Worm (Caenorhabditis elegans): ENCODE data around the gene str-114.
"Not testable (repeated sequence)": the region's sequence is repeated elsewhere in the genome, so short reads cannot be mapped to it uniquely, and the experiment has no call there.

Gene str-114

DNA sequence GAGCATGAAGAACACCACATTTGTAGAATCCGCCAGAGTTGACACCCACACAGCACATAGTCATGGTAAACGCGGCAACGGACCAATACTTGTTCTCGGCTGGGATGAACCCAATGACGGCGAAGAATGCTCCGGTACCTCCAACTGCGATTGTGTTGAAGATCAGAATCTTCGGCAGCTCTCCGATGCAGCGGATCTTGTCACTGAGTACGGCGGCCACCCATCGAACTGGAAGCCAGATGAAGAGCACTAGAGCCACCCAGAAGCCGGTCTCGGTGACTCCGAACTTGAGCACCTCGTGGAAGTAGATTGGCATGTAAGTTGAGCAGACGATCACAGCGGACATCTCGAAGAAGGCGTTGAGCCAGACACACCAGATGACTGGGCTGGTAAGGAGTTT, 36.5 kb upstream of the str-114 start:
- TF ChIP-seq elt-1 (tag; optimal IDR thresholded peaks at IDR 0.05) (no peak), nhr-67 (tag; optimal IDR thresholded peaks at IDR 0.05) (no peak), nhr-25 (tag; optimal IDR thresholded peaks at IDR 0.05) (no peak), nhr-77 (tag; optimal IDR thresholded peaks at IDR 0.05) (no peak), daf-12 (tag; optimal IDR thresholded peaks at IDR 0.05) (no peak), unc-62 (GFP tag; optimal IDR thresholded peaks at IDR 0.05) (no peak), nhr-237 (tag; optimal IDR thresholded peaks at IDR 0.05) (no peak), eor-1 (tag; optimal IDR thresholded peaks at IDR 0.05) (no peak), ama-1 (optimal IDR thresholded peaks at IDR 0.05) (no peak), snpc-4 (tag; optimal IDR thresholded peaks at IDR 0.05) (no peak), jun-1 (tag; optimal IDR thresholded peaks at IDR 0.05) (no peak), aly-2 (tag; optimal IDR thresholded peaks at IDR 0.05) (no peak)

DNA sequence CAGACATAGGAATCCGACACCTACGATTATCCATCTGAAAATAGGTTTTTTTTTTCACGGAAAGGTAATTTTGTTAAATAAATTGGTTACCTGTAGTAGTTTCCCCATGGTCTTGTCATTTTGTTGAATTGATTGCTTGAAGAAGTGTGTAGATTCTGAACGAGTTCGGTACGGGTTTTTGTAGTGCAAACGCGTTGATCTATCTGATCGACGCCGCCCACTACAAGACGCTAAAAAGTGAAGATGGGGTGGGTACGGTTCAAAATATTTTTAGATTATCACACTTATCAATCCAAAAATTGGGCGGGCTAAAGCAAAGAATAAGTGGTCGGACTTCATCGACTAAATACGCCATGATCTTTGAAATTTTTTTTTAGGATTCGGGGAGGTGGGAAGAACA, 35.2 kb upstream of the str-114 start, which contains the start of gene T22F3.11:
Gene T22F3.11, minus strand, starts transcription at position 157 of the 400 bp plus-strand sequence.
- TF ChIP-seq skn-1 (tag; optimal IDR thresholded peaks at IDR 0.05) (no peak), elt-1 (tag; optimal IDR thresholded peaks at IDR 0.05) (no peak), ZK546.5 (tag; optimal IDR thresholded peaks at IDR 0.05) (no peak), aly-2 (tag; optimal IDR thresholded peaks at IDR 0.05) (no peak), nhr-43 (tag; optimal IDR thresholded peaks at IDR 0.05; ENCODE audit: poor library complexity, severe bottlenecking) (no peak), nhr-11 (tag; optimal IDR thresholded peaks at IDR 0.05) (no peak), nhr-23 (tag; optimal IDR thresholded peaks at IDR 0.05) (no peak), ceh-82 (tag; optimal IDR thresholded peaks at IDR 0.05) (no peak), lin-39 (tag; optimal IDR thresholded peaks at IDR 0.05) (no peak), unc-39 (tag; optimal IDR thresholded peaks at IDR 0.05) (no peak)

ce11 chrV:3616844-3617243, 32.7 kb upstream of the str-114 start:
- TF ChIP-seq aly-2 (tag; optimal IDR thresholded peaks at IDR 0.05) (no peak), hmg-11 (tag; optimal IDR thresholded peaks at IDR 0.05) (no peak), nhr-43 (tag; optimal IDR thresholded peaks at IDR 0.05; ENCODE audit: poor library complexity, severe bottlenecking) (no peak), unc-62 (GFP tag; optimal IDR thresholded peaks at IDR 0.05) (no peak), tbx-2 (tag; optimal IDR thresholded peaks at IDR 0.05) (no peak), ceh-28 (tag; optimal IDR thresholded peaks at IDR 0.05) (no peak), nhr-76 (tag; optimal IDR thresholded peaks at IDR 0.05) (no peak)

DNA sequence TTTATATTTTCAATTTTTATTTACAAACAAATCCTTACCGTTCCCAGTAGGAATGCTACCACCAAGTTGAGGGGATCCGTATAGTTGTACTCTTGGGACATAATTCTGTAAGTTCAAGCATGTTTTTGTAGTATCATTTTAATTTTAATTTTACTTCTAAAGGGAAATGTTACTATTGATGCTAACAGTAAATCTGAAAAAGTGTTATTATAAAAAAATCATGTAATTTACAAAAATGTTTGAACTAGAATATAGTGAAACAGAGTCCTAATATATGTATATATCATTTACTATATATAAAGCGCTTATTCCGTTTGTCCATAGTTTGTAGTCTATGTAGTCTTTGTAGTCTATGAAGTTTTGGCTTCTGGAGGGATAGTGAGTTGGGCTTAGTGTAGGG, 29.0 kb upstream of the str-114 start, which contains the start of gene srx-93:
Gene srx-93, minus strand, starts transcription at position 101 of the 400 bp plus-strand sequence.
- not testable (repeated sequence) for TF ChIP-seq skn-1, unc-39, lin-15B (tag; optimal IDR thresholded peaks at IDR 0.05)

DNA sequence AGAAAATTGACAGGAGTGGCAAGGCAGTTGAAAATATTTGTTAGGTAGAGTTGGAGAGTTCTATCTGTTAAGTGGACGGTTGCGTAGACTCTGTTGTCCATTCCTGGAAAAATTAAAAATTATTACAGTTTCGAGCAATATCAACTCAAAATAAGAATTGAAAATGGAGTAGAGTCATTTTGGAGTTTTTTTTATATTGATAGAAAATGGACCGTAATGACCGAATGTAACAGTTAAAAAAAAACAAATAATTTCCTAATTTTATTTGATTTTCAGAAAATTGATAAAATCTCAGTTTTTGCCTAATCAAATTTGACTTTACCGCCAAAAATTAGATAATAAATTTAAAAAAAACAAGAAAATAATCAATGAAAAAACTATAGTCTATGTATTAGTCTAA, 22.6 kb upstream of the str-114 start, which contains the start of gene F59B1.4:
Gene F59B1.4, minus strand, starts transcription at position 101 of the 400 bp plus-strand sequence.
- TF ChIP-seq lsy-12 (tag; optimal IDR thresholded peaks at IDR 0.05) (no peak), ceh-28 (tag; optimal IDR thresholded peaks at IDR 0.05) (no peak), aly-2 (tag; optimal IDR thresholded peaks at IDR 0.05) (no peak), nhr-76 (tag; optimal IDR thresholded peaks at IDR 0.05) (no peak), mml-1 (tag; optimal IDR thresholded peaks at IDR 0.05) (no peak), nhr-28 (tag; optimal IDR thresholded peaks at IDR 0.05) (no peak), mdl-1 (tag; optimal IDR thresholded peaks at IDR 0.05) (no peak), ama-1 (optimal IDR thresholded peaks at IDR 0.05) (no peak)

DNA sequence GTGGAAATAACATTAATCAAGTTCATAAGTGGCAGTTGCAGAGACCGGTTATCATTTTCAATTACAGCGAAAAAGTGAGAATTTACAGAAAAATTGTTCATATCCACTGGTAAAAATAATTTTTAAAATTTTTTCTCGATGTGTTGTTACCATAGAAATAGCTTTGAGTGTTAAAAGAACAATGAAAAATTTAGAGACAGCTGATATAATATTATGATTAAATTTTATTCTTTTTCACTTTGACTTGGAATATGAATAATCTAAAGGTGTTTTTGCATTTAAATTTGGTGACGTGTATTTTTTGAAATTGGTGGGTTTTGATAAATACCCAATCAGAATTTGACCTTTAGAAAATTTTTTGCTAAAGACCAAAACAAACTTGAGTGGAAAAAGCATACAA, 18.0 kb upstream of the str-114 start, which contains the start of gene F59B1.6:
Gene F59B1.6, minus strand, starts transcription at position 101 of the 400 bp plus-strand sequence.
- TF ChIP-seq pqm-1 (tag; optimal IDR thresholded peaks at IDR 0.05) (no peak), lin-15B (tag; optimal IDR thresholded peaks at IDR 0.05) (no peak), ceh-9 (tag; optimal IDR thresholded peaks at IDR 0.05) (no peak), mml-1 (tag; optimal IDR thresholded peaks at IDR 0.05) (no peak), mdl-1 (tag; optimal IDR thresholded peaks at IDR 0.05) (no peak), nhr-67 (tag; optimal IDR thresholded peaks at IDR 0.05) (no peak), ZK546.5 (tag; optimal IDR thresholded peaks at IDR 0.05) (no peak), nhr-28 (tag; optimal IDR thresholded peaks at IDR 0.05) (no peak), R02D3.7 (tag; optimal IDR thresholded peaks at IDR 0.05) (no peak), zag-1 (tag; optimal IDR thresholded peaks at IDR 0.05) (no peak), nfya-1 (tag; optimal IDR thresholded peaks at IDR 0.05; ENCODE audit: insufficient read depth) (no peak), lin-39 (tag; optimal IDR thresholded peaks at IDR 0.05) (no peak), nhr-11 (tag; optimal IDR thresholded peaks at IDR 0.05) (no peak), unc-62 (GFP tag; optimal IDR thresholded peaks at IDR 0.05) (no peak), egl-5 (tag; optimal IDR thresholded peaks at IDR 0.05) (no peak), nhr-12 (tag; optimal IDR thresholded peaks at IDR 0.05) (no peak), eor-1 (tag; optimal IDR thresholded peaks at IDR 0.05) (no peak)

Data from whole organism, L3 larva.